Worm (Caenorhabditis elegans) whole organism, L1 larva: ENCODE results near the gene F20C5.7.
"Not testable (repeated sequence)": the region's sequence is repeated elsewhere in the genome, so short reads cannot be mapped to it uniquely, and the experiment has no call there.

ENCODE experiments used
- lin-15B ChIP-seq: fragments of 150-350 bp; sonication (generic microtip); optimal IDR thresholded peaks from 3 replicates; lab custom pipeline; 2014; ENCODE audit warnings: missing biosample characterization, missing genetic modification characterization
- lsy-2 ChIP-seq, 2 experiments: fragments of 150-350 bp; optimal IDR thresholded peaks; 2 replicates each; lab custom pipeline; 2014; ENCODE audit warnings: missing biosample characterization in 2 of 2, missing genetic modification characterization in 2 of 2
- nhr-11 ChIP-seq: fragments of 150-350 bp; optimal IDR thresholded peaks from 2 replicates; lab custom pipeline; 2014; ENCODE audit warnings: missing biosample characterization, missing genetic modification characterization
- nhr-28 ChIP-seq: fragments of 150-350 bp; optimal IDR thresholded peaks from 2 replicates; lab custom pipeline; 2014; ENCODE audit warnings: missing biosample characterization, missing genetic modification characterization
- nhr-76 ChIP-seq: sonication (generic microtip); optimal IDR thresholded peaks from 2 replicates; lab custom pipeline; 2017; ENCODE audit warnings: missing biosample characterization, missing genetic modification characterization
- nhr-84 ChIP-seq: sonication (generic microtip); optimal IDR thresholded peaks from 2 replicates; lab custom pipeline; 2017; ENCODE audit warnings: missing biosample characterization, missing genetic modification characterization

DNA sequence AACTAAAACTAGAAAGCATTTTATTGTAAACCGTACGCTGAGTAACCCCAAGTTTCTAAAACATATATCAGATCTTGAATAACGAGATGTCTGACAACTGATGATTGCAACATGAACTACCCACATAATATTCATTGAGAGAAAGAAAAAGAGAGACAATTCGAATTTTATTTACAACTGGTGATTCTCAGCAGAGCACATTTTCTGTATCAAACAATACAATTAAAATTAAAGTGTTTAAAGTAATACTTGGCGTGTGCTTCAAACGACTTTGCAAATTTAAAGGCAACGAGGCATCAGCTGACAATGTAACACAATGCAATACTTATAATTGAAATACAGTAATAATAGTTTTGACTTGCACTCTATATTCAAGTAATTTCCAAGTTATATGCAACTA is 42.6 kb upstream of the F20C5.7 start, which contains the start of gene C33D9.10:
- not testable (repeated sequence) for TF ChIP-seq nhr-76 (tag; lab: Kevin White, UChicago); nhr-28 (tag; lab: Kevin White, UChicago); lin-15B (tag; lab: Kevin White, UChicago); nhr-84; lsy-2 (tag; optimal IDR thresholded peaks at IDR 0.05; lab: Kevin White, UChicago); nhr-11 (tag; lab: Kevin White, UChicago)
